Worm (Caenorhabditis elegans) whole organism, L3 larva: ENCODE measurements around the gene M02H5.8.

Experiments used
- ZK546.5 ChIP-seq: sonication (generic microtip); optimal IDR thresholded peaks from 2 replicates; lab custom pipeline; 2017; ENCODE audit warnings: missing biosample characterization, missing genetic modification characterization
- ama-1 ChIP-seq: fragments of 150-350 bp; optimal IDR thresholded peaks from 2 replicates; lab custom pipeline; 2018
- elt-3 ChIP-seq, 3 experiments: fragments of 150-350 bp in 1 of 3; sonication (generic microtip) in 2 of 3; optimal IDR thresholded peaks; 2 replicates in 2 of 3; 4 replicates in 1 of 3; lab custom pipeline; 2014 to 2017; ENCODE audit warnings: missing biosample characterization in 3 of 3, missing genetic modification characterization in 3 of 3
- eor-1 ChIP-seq, 2 experiments: fragments of 150-350 bp; optimal IDR thresholded peaks; 2 replicates each; lab custom pipeline; 2014 to 2018; ENCODE audit warnings: missing biosample characterization in 2 of 2, missing genetic modification characterization in 2 of 2
- nhr-11 ChIP-seq: fragments of 150-350 bp; optimal IDR thresholded peaks from 2 replicates; lab custom pipeline; 2014; ENCODE audit warnings: missing biosample characterization, missing genetic modification characterization
- ztf-4 ChIP-seq: fragments of 150-350 bp; optimal IDR thresholded peaks from 2 replicates; lab custom pipeline; 2014; ENCODE audit warnings: missing biosample characterization, missing genetic modification characterization

DNA sequence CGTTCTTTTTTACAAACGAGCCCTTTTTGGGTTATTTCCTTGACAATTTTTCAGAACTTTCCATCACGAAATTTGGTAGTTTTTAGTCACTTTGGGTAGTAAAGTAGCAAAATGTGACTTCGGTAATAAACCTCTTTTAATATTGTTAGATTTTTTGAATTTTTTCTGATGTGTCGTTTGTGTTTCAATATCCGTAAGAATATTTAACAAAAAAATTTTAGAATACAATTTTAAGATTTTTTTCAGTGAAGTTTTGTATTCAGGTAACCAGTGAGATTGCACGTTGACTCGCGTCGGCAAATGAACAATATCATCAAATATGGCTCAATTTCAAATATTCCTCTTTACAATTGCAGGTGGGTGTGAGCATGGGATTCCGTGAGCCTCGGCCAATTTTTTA is 22.8 kb downstream of the M02H5.8 start, which contains the start of gene srt-31:
- TF ChIP-seq elt-3 (tag; optimal IDR thresholded peaks at IDR 0.05; lab: Kevin White, UChicago), result no peak
- TF ChIP-seq ama-1 (lab: Kevin White, UChicago), result no peak
- no peak for TF ChIP-seq ZK546.5 (tag; lab: Kevin White, UChicago)
- no peak for TF ChIP-seq eor-1 (tag; optimal IDR thresholded peaks at IDR 0.05; lab: Kevin White, UChicago)
- no peak for TF ChIP-seq nhr-11 (tag; lab: Kevin White, UChicago)
- no peak for TF ChIP-seq ztf-4 (tag; lab: Kevin White, UChicago)
